Fruit fly (Drosophila melanogaster): Measurements from ENCODE around the gene ppk14.
A peak's percentile ranks its signal among the peaks of the same experiment; 100 is the strongest.

Gene ppk14

dm6 chr2L:6351809-6352182 is 3.0 kb upstream of the ppk14 start (continued):
- TF ChIP-seq mld (GFP tag; IDR thresholded peaks at IDR 0.05; ENCODE audit: partially characterized antibody) (no peak), CG12155 (GFP tag; optimal IDR thresholded peaks at IDR 0.05) (peak; percentile 77), dmrt99B (tag; optimal IDR thresholded peaks at IDR 0.05) (peak; percentile 92), gcm2 (GFP tag; optimal IDR thresholded peaks at IDR 0.05) (no peak), Fer3 (tag; optimal IDR thresholded peaks at IDR 0.05) (peak; percentile 90), CG7271 (tag; optimal IDR thresholded peaks at IDR 0.05) (no peak), CG3065 (GFP tag; optimal IDR thresholded peaks at IDR 0.05) (peak; percentile 15), CG3838 (GFP tag; optimal IDR thresholded peaks at IDR 0.05) (no peak), CG7745 (tag; optimal IDR thresholded peaks at IDR 0.05) (no peak), Sin3A (optimal IDR thresholded peaks at IDR 0.05) (no peak), Abd-B (GFP tag; optimal IDR thresholded peaks at IDR 0.05) (peak; percentile 93), maf-S (GFP tag; optimal IDR thresholded peaks at IDR 0.05) (peak; percentile 70), CG2199 (GFP tag; IDR thresholded peaks at IDR 0.05) (no peak), shn (GFP tag; optimal IDR thresholded peaks at IDR 0.05) (peak; percentile 69), CG31224 (GFP tag; IDR thresholded peaks at IDR 0.05) (peak; percentile 84), Oaz (GFP tag; IDR thresholded peaks at IDR 0.05) (peak; percentile 70), MBD-R2 (GFP tag; IDR thresholded peaks at IDR 0.05) (peak; percentile 50; the same call in 1 of the 2 replicates), grn (GFP tag; optimal IDR thresholded peaks at IDR 0.05) (peak; percentile 89), hth (optimal IDR thresholded peaks at IDR 0.05) (no peak), ATbp (GFP tag; optimal IDR thresholded peaks at IDR 0.05) (peak; percentile 56), CG17802 (tag; optimal IDR thresholded peaks at IDR 0.05) (peak; percentile 35), chif (GFP tag; optimal IDR thresholded peaks at IDR 0.05) (peak; percentile 73 to 78), tx (GFP tag; optimal IDR thresholded peaks at IDR 0.05) (peak; percentile 74), Hmx (GFP tag; optimal IDR thresholded peaks at IDR 0.05) (peak; percentile 78), slou (GFP tag; optimal IDR thresholded peaks at IDR 0.05) (peak; percentile 80), stc (GFP tag; IDR thresholded peaks at IDR 0.05) (peak; percentile 77), Dfd (GFP tag; optimal IDR thresholded peaks at IDR 0.05) (no peak), unc-4 (GFP tag; IDR thresholded peaks at IDR 0.05; ENCODE audit: partially characterized antibody) (no peak), danr (GFP tag; IDR thresholded peaks at IDR 0.05) (peak; percentile 84), HLH54F (GFP tag; optimal IDR thresholded peaks at IDR 0.05) (peak; percentile 81), Fer1 (GFP tag; optimal IDR thresholded peaks at IDR 0.05) (peak; percentile 87), kay (GFP tag; optimal IDR thresholded peaks at IDR 0.05) (peak; percentile 75), bab2 (GFP tag; optimal IDR thresholded peaks at IDR 0.05) (peak; percentile 80), Ada2b (GFP tag; IDR thresholded peaks at IDR 0.05) (peak; percentile 83), CG1792 (GFP tag; optimal IDR thresholded peaks at IDR 0.05) (peak; percentile 76), Rfx (GFP tag; IDR thresholded peaks at IDR 0.05) (peak; percentile 94), kni (GFP tag; optimal IDR thresholded peaks at IDR 0.05) (peak; percentile 16), yki (optimal IDR thresholded peaks at IDR 0.05) (no peak), CG9727 (GFP tag; optimal IDR thresholded peaks at IDR 0.05) (peak; percentile 72), Hr3 (GFP tag; optimal IDR thresholded peaks at IDR 0.05) (peak; percentile 75), sc (optimal IDR thresholded peaks at IDR 0.05) (no peak), sc (GFP tag; optimal IDR thresholded peaks at IDR 0.05) (no peak), exex (tag; optimal IDR thresholded peaks at IDR 0.05) (peak; percentile 84), CG4707 (GFP tag; optimal IDR thresholded peaks at IDR 0.05) (no peak), ERR (GFP tag; optimal IDR thresholded peaks at IDR 0.05) (peak; percentile 66), HmgD (GFP tag; optimal IDR thresholded peaks at IDR 0.05) (peak; percentile 49), lilli (GFP tag; optimal IDR thresholded peaks at IDR 0.05) (peak; percentile 89), Dip2 (GFP tag; IDR thresholded peaks at IDR 0.05) (no peak), da (GFP tag; optimal IDR thresholded peaks at IDR 0.05) (peak; percentile 38), pho (GFP tag; optimal IDR thresholded peaks at IDR 0.05) (peak; percentile 75), CG15479 (GFP tag; optimal IDR thresholded peaks at IDR 0.05) (no peak), Drgx (GFP tag; IDR thresholded peaks at IDR 0.05) (no peak), CG12219 (GFP tag; optimal IDR thresholded peaks at IDR 0.05) (peak; percentile 68), ttk (GFP tag; IDR thresholded peaks at IDR 0.05) (peak; percentile 79)
